Worm (Caenorhabditis elegans) whole organism, mixed stage, embryonic: ENCODE results near the gene srx-60.

Source experiments
- M03D4.4 ChIP-seq: sonication (generic microtip); optimal IDR thresholded peaks from 2 replicates; lab custom pipeline; 2017; ENCODE audit warnings: mild to moderate bottlenecking, missing genetic modification characterization, missing compliant biosample characterization
- bed-3 ChIP-seq: fragments of 200-800 bp; sonication (Bioruptor generic); optimal IDR thresholded peaks from 3 replicates; lab custom pipeline; 2018; ENCODE audit warnings: mild to moderate bottlenecking, missing genetic modification characterization, moderate library complexity, missing compliant biosample characterization
- blmp-1 ChIP-seq: fragments of 150-350 bp; optimal IDR thresholded peaks from 2 replicates; lab custom pipeline; 2014; ENCODE audit warnings: missing biosample characterization, missing genetic modification characterization
- ceh-39 ChIP-seq: fragments of 150-350 bp; optimal IDR thresholded peaks from 2 replicates; lab custom pipeline; 2014; ENCODE audit warnings: missing biosample characterization, missing genetic modification characterization
- ceh-43 ChIP-seq: fragments of 200-800 bp; sonication (Bioruptor generic); optimal IDR thresholded peaks from 2 replicates; lab custom pipeline; 2018; ENCODE audit warnings: mild to moderate bottlenecking, missing genetic modification characterization, moderate library complexity, missing compliant biosample characterization
- ceh-83 ChIP-seq: fragments of 200-800 bp; sonication (Bioruptor generic); optimal IDR thresholded peaks from 2 replicates; lab custom pipeline; 2018; ENCODE audit warnings: mild to moderate bottlenecking, missing genetic modification characterization, missing compliant biosample characterization
- ces-1 ChIP-seq: fragments of 150-350 bp; optimal IDR thresholded peaks from 2 replicates; lab custom pipeline; 2014; ENCODE audit warnings: missing biosample characterization, missing genetic modification reagents, missing genetic modification characterization
- cnd-1 ChIP-seq: fragments of 200-800 bp; sonication (Bioruptor generic); optimal IDR thresholded peaks from 2 replicates; lab custom pipeline; 2018; ENCODE audit warnings: mild to moderate bottlenecking, missing genetic modification characterization, missing compliant biosample characterization
- drap-1 ChIP-seq: fragments of 200-800 bp; sonication (Bioruptor generic); optimal IDR thresholded peaks from 3 replicates; lab custom pipeline; 2018; ENCODE audit warnings: mild to moderate bottlenecking, missing genetic modification characterization, missing compliant biosample characterization
- elt-3 ChIP-seq: fragments of 150-350 bp; optimal IDR thresholded peaks from 2 replicates; lab custom pipeline; 2014; ENCODE audit warnings: missing biosample characterization, missing genetic modification characterization
- ham-2 ChIP-seq: fragments of 200-800 bp; sonication (Bioruptor generic); optimal IDR thresholded peaks from 2 replicates; lab custom pipeline; 2018; ENCODE audit warnings: mild to moderate bottlenecking, missing genetic modification characterization, missing compliant biosample characterization
- hlh-1 ChIP-seq: fragments of 150-350 bp; optimal IDR thresholded peaks from 2 replicates; lab custom pipeline; 2014; ENCODE audit warnings: missing biosample characterization, missing genetic modification reagents, missing genetic modification characterization
- lin-13 ChIP-seq: fragments of 150-350 bp; optimal IDR thresholded peaks from 2 replicates; lab custom pipeline; 2014; ENCODE audit warnings: missing biosample characterization, missing genetic modification characterization
- lin-32 ChIP-seq: fragments of 200-800 bp; sonication (Bioruptor generic); optimal IDR thresholded peaks from 2 replicates; lab custom pipeline; 2018; ENCODE audit warnings: mild to moderate bottlenecking, missing genetic modification characterization, missing compliant biosample characterization
- lsy-2 ChIP-seq: fragments of 150-350 bp; optimal IDR thresholded peaks from 2 replicates; lab custom pipeline; 2014; ENCODE audit warnings: missing biosample characterization, missing genetic modification characterization
- mab-5 ChIP-seq: fragments of 150-350 bp; optimal IDR thresholded peaks from 2 replicates; lab custom pipeline; 2014; ENCODE audit warnings: missing biosample characterization, missing genetic modification characterization
- mep-1 ChIP-seq: fragments of 150-350 bp; optimal IDR thresholded peaks from 2 replicates; lab custom pipeline; 2017; ENCODE audit warnings: missing biosample characterization, missing genetic modification reagents, missing genetic modification characterization, inconsistent platforms
- mls-2 ChIP-seq: sonication (generic microtip); optimal IDR thresholded peaks from 2 replicates; lab custom pipeline; 2016; ENCODE audit warnings: mild to moderate bottlenecking, missing genetic modification characterization, moderate library complexity, missing compliant biosample characterization
- nhr-12 ChIP-seq: fragments of 150-350 bp; optimal IDR thresholded peaks from 2 replicates; lab custom pipeline; 2014; ENCODE audit warnings: missing biosample characterization, missing genetic modification characterization
- nhr-2 ChIP-seq: fragments of 150-350 bp; optimal IDR thresholded peaks from 2 replicates; lab custom pipeline; 2014; ENCODE audit warnings: missing biosample characterization, missing genetic modification characterization
- nhr-237 ChIP-seq: fragments of 150-350 bp; optimal IDR thresholded peaks from 2 replicates; lab custom pipeline; 2014; ENCODE audit warnings: missing biosample characterization, missing genetic modification characterization
- nhr-28 ChIP-seq: fragments of 150-350 bp; optimal IDR thresholded peaks from 2 replicates; lab custom pipeline; 2014; ENCODE audit warnings: missing biosample characterization, missing genetic modification characterization
- pha-4 ChIP-seq: fragments of 150-350 bp; optimal IDR thresholded peaks from 2 replicates; lab custom pipeline; 2018; ENCODE audit warnings: missing biosample characterization, missing genetic modification reagents, missing genetic modification characterization
- snpc-4 ChIP-seq: fragments of 150-350 bp; optimal IDR thresholded peaks from 2 replicates; lab custom pipeline; 2014; ENCODE audit warnings: missing biosample characterization, missing genetic modification characterization
- sptf-1 ChIP-seq: sonication (generic microtip); optimal IDR thresholded peaks from 2 replicates; lab custom pipeline; 2017; ENCODE audit warnings: mild to moderate bottlenecking, missing genetic modification characterization, moderate library complexity, missing compliant biosample characterization
- tbx-8 ChIP-seq: fragments of 200-800 bp; sonication (Bioruptor generic); optimal IDR thresholded peaks from 2 replicates; lab custom pipeline; 2018; ENCODE audit warnings: mild to moderate bottlenecking, missing genetic modification characterization, moderate library complexity, missing compliant biosample characterization
- unc-120 ChIP-seq: sonication (generic microtip); optimal IDR thresholded peaks from 2 replicates; lab custom pipeline; 2017; ENCODE audit warnings: missing genetic modification characterization, missing compliant biosample characterization; ENCODE audit not compliant: poor library complexity, severe bottlenecking
- unc-39 ChIP-seq: fragments of 150-350 bp; optimal IDR thresholded peaks from 2 replicates; lab custom pipeline; 2014; ENCODE audit warnings: missing biosample characterization, missing genetic modification characterization
- unc-62 ChIP-seq: fragments of 150-350 bp; optimal IDR thresholded peaks from 2 replicates; lab custom pipeline; 2014; ENCODE audit warnings: missing biosample characterization, missing genetic modification reagents, missing genetic modification characterization
- ztf-11 ChIP-seq: fragments of 150-350 bp; optimal IDR thresholded peaks from 2 replicates; lab custom pipeline; 2014; ENCODE audit warnings: missing biosample characterization, missing genetic modification characterization

Gene srx-60

ce11 chrV:7374090-7374489 is 26.6 kb upstream of the srx-60 start, which contains the start of gene srx-56:
srx-56 (plus strand) TSS chrV:7374390.
- TF ChIP-seq nhr-2: no peak
- no peak for TF ChIP-seq blmp-1 (tag; lab: Kevin White, UChicago)
- no peak for TF ChIP-seq tbx-8 (GFP tag; lab: Kevin White, UChicago)
- no peak for TF ChIP-seq ces-1 (GFP tag; lab: Kevin White, UChicago)
- TF ChIP-seq drap-1: no peak
- TF ChIP-seq bed-3 (GFP tag; lab: Kevin White, UChicago): no peak
- TF ChIP-seq ceh-83 (GFP tag; lab: Kevin White, UChicago): no peak
- TF ChIP-seq nhr-237: no peak
- no peak for TF ChIP-seq pha-4 (tag; lab: Kevin White, UChicago)
- TF ChIP-seq lin-32: no peak
- TF ChIP-seq ceh-39 (tag; lab: Kevin White, UChicago): no peak
- TF ChIP-seq mls-2 (tag; lab: Kevin White, UChicago): no peak
- no peak for TF ChIP-seq hlh-1 (tag; lab: Kevin White, UChicago)
- no peak for TF ChIP-seq nhr-12 (tag; lab: Kevin White, UChicago)
- no peak for TF ChIP-seq nhr-28 (tag; lab: Kevin White, UChicago)
- TF ChIP-seq mep-1: no peak
- no peak for TF ChIP-seq elt-3 (tag; lab: Kevin White, UChicago)

ce11 chrV:7379384-7379783 is 21.3 kb upstream of the srx-60 start, which contains the start of gene srsx-24:
srsx-24 (minus strand) TSS chrV:7379484.
- no peak for TF ChIP-seq ham-2 (GFP tag; lab: Kevin White, UChicago)
- TF ChIP-seq ceh-43 (GFP tag; lab: Kevin White, UChicago): no peak
- no peak for TF ChIP-seq lin-13 (tag; lab: Kevin White, UChicago)
- TF ChIP-seq unc-120 (tag; lab: Kevin White, UChicago): no peak
- TF ChIP-seq nhr-12 (tag; lab: Kevin White, UChicago): no peak
- no peak for TF ChIP-seq M03D4.4 (tag; lab: Kevin White, UChicago)
- TF ChIP-seq hlh-1 (tag; lab: Kevin White, UChicago): no peak
- TF ChIP-seq ztf-11: no peak
- TF ChIP-seq pha-4 (tag; lab: Kevin White, UChicago): no peak
- no peak for TF ChIP-seq tbx-8 (GFP tag; lab: Kevin White, UChicago)
- no peak for TF ChIP-seq elt-3 (tag; lab: Kevin White, UChicago)
- TF ChIP-seq unc-39 (tag; lab: Kevin White, UChicago): no peak
- TF ChIP-seq, all 35 proteins: peak for 0

ce11 chrV:7381008-7381407 is 19.7 kb upstream of the srx-60 start, which contains the start of gene C03G6.17:
C03G6.17 (minus strand) TSS chrV:7381108.
- no peak for TF ChIP-seq blmp-1 (tag; lab: Kevin White, UChicago)

- TF ChIP-seq mab-5 (no peak), ceh-43 (GFP tag; lab: Kevin White, UChicago) (no peak), hlh-1 (tag; lab: Kevin White, UChicago) (no peak), ham-2 (GFP tag; lab: Kevin White, UChicago) (no peak), snpc-4 (tag; lab: Kevin White, UChicago) (no peak), cnd-1 (tag; lab: Kevin White, UChicago) (no peak), ceh-39 (tag; lab: Kevin White, UChicago) (no peak)
These were observed 14.6 kb upstream of the srx-60 start, which contains the start of gene srp-6 for ce11 chrV:7386052-7386573. srp-6 (minus strand) TSS chrV:7386102.

ce11 chrV:7387755-7388154 is 12.9 kb upstream of the srx-60 start, which contains the start of gene C02H6.3:
C02H6.3 (minus strand) TSS chrV:7387855.
- TF ChIP-seq pha-4 (tag; lab: Kevin White, UChicago): no peak
- TF ChIP-seq, all 35 proteins: peak for 0

- no peak for TF ChIP-seq tbx-8 (GFP tag; lab: Kevin White, UChicago)
- TF ChIP-seq unc-62 (GFP tag; lab: Kevin White, UChicago): no peak
- no peak for TF ChIP-seq nhr-2
- no peak for TF ChIP-seq sptf-1 (tag; lab: Kevin White, UChicago)
- TF ChIP-seq ces-1 (GFP tag; lab: Kevin White, UChicago): no peak
- TF ChIP-seq bed-3 (GFP tag; lab: Kevin White, UChicago): no peak
- no peak for TF ChIP-seq mep-1
- no peak for TF ChIP-seq drap-1
- no peak for TF ChIP-seq lsy-2 (tag; lab: Kevin White, UChicago)
- TF ChIP-seq elt-3 (tag; lab: Kevin White, UChicago): no peak
- TF ChIP-seq, all 35 proteins: peak for 0
These were observed 10.9 kb upstream of the srx-60 start, which contains the start of gene C02H6.1 for ce11 chrV:7389771-7390170. C02H6.1 (minus strand) TSS chrV:7389871.
